Worm (Caenorhabditis elegans): ENCODE results near the gene Y57G11C.1130.

Y57G11C.1130 gene

DNA sequence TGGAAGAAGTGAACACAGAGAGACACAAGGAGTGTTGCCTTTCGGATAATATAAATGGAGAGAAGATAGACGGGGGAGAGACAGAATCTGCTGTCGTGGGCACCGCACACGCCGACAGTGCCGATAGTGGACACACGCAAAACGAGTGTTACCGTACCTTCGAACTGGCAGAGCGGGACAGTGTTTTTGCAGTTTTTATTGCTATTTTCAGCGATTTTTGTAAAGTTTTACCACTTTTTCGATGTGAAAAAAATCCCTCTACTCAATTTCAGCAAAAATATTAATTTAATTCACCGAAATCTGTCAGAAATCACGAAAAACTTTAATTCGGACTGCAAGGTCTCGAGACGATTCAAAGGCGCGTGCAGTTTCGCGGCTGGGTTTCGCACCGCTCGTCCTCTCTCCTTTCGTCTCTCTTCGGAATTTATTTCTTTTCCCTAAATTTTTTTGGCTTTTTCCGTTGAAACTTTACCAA lies 42.6 kb downstream of the Y57G11C.1130 start, which contains the start of gene sec-61.A (continued):
- peak; percentile 43 for TF ChIP-seq repo-1 (tag; optimal IDR thresholded peaks at IDR 0.05)
- no peak for TF ChIP-seq ceh-58 (GFP tag; IDR thresholded peaks at IDR 0.05)
- no peak for TF ChIP-seq hsf-1 (GFP tag; IDR thresholded peaks at IDR 0.05)
- TF ChIP-seq B0019.2 (GFP tag; conservative IDR thresholded peaks at IDR 0.05), result no peak
- TF ChIP-seq dpff-1 (tag; optimal IDR thresholded peaks at IDR 0.05), result no peak
- TF ChIP-seq dpl-1 (GFP tag; optimal IDR thresholded peaks at IDR 0.05), result peak; percentile 24
- TF ChIP-seq xnd-1 (tag; optimal IDR thresholded peaks at IDR 0.05), result peak; percentile 56
- peak; percentile 60 for TF ChIP-seq ceh-91 (GFP tag; IDR thresholded peaks at IDR 0.05)
- no peak for TF ChIP-seq rpc-1 (optimal IDR thresholded peaks at IDR 0.05)
- TF ChIP-seq rpc-1 (tag; optimal IDR thresholded peaks at IDR 0.05), result no peak
- no peak for TF ChIP-seq bed-2 (GFP tag; IDR thresholded peaks at IDR 0.05)
- no peak for TF ChIP-seq hrde-1 (tag; optimal IDR thresholded peaks at IDR 0.05; ENCODE audit: borderline replicate concordance)
- TF ChIP-seq ccch-3 (GFP tag; optimal IDR thresholded peaks at IDR 0.05), result no peak
- TF ChIP-seq F33H1.4 (GFP tag; IDR thresholded peaks at IDR 0.05), result peak; percentile 95
- TF ChIP-seq F23B12.7 (tag; optimal IDR thresholded peaks at IDR 0.05; ENCODE audit: insufficient read depth), result peak; percentile 75
- TF ChIP-seq Y95B8A.8 (GFP tag; IDR thresholded peaks at IDR 0.05), result no peak
- no peak for TF ChIP-seq ceh-40 (GFP tag; IDR thresholded peaks at IDR 0.05)
- peak; percentile 72; the same call in 1 of the 2 replicates for TF ChIP-seq ekl-4 (GFP tag; IDR thresholded peaks at IDR 0.05)
- no peak for TF ChIP-seq let-526 (GFP tag; IDR thresholded peaks at IDR 0.05)
- TF ChIP-seq lin-54 (GFP tag; optimal IDR thresholded peaks at IDR 0.05), result peak; percentile 70
- TF ChIP-seq nhr-80 (tag; optimal IDR thresholded peaks at IDR 0.05), result peak; percentile 89
- TF ChIP-seq egrh-3 (GFP tag; IDR thresholded peaks at IDR 0.05), result 0 out of 2 replicates have a peak, but pooled peaks have one; percentile 8
- TF ChIP-seq hmg-1.2 (GFP tag; IDR thresholded peaks at IDR 0.05), result peak; percentile 50
- TF ChIP-seq lag-1 (GFP tag; IDR thresholded peaks at IDR 0.05), result no peak
- TF ChIP-seq attf-6 (GFP tag; IDR thresholded peaks at IDR 0.05), result peak; percentile 89
- TF ChIP-seq C06A6.2 (GFP tag; conservative IDR thresholded peaks at IDR 0.05), result no peak
- no peak for TF ChIP-seq B0035.1 (tag; optimal IDR thresholded peaks at IDR 0.05)
- TF ChIP-seq attf-5 (GFP tag; optimal IDR thresholded peaks at IDR 0.05), result peak; percentile 74
- TF ChIP-seq dox-1 (GFP tag; IDR thresholded peaks at IDR 0.05), result peak; percentile 92
- no peak for TF ChIP-seq lsy-27 (tag; optimal IDR thresholded peaks at IDR 0.05; ENCODE audit: borderline replicate concordance, insufficient read depth)
- no peak for TF ChIP-seq chd-7 (tag; optimal IDR thresholded peaks at IDR 0.05)
- peak; percentile 13; the same call in 1 of the 2 replicates for TF ChIP-seq rcor-1 (GFP tag; IDR thresholded peaks at IDR 0.05)
- TF ChIP-seq ets-4 (GFP tag; optimal IDR thresholded peaks at IDR 0.05), result peak; percentile 54
- 0 out of 2 replicates have a peak, but pooled peaks have one; percentile 27 for TF ChIP-seq B0336.3 (GFP tag; IDR thresholded peaks at IDR 0.05)
- TF ChIP-seq F57C9.4 (tag; optimal IDR thresholded peaks at IDR 0.05), result no peak
- TF ChIP-seq mxl-1 (tag; optimal IDR thresholded peaks at IDR 0.05), result no peak
- no peak for TF ChIP-seq Y53F4B.3 (GFP tag; IDR thresholded peaks at IDR 0.05)
- TF ChIP-seq pha-4 (tag; optimal IDR thresholded peaks at IDR 0.05), result no peak
- no peak for TF ChIP-seq F57A8.1 (GFP tag; optimal IDR thresholded peaks at IDR 0.05)
- TF ChIP-seq ceh-79 (tag; optimal IDR thresholded peaks at IDR 0.05), result no peak
- TF ChIP-seq F37B4.10 (GFP tag; IDR thresholded peaks at IDR 0.05), result no peak
- TF ChIP-seq Y79H2A.3 (GFP tag; conservative IDR thresholded peaks at IDR 0.05), result no peak
- TF ChIP-seq mel-28 (tag; optimal IDR thresholded peaks at IDR 0.05; ENCODE audit: borderline replicate concordance), result no peak
- no peak for TF ChIP-seq F49E8.2 (tag; optimal IDR thresholded peaks at IDR 0.05; ENCODE audit: insufficient read depth)
- peak; percentile 46 for TF ChIP-seq madf-10 (tag; optimal IDR thresholded peaks at IDR 0.05)
- peak; percentile 64 for TF ChIP-seq madf-6 (GFP tag; IDR thresholded peaks at IDR 0.05)
- TF ChIP-seq F22D6.2 (tag; optimal IDR thresholded peaks at IDR 0.05), result no peak
- no peak for TF ChIP-seq F52B5.7 (tag; optimal IDR thresholded peaks at IDR 0.05)
- TF ChIP-seq ceh-100 (GFP tag; IDR thresholded peaks at IDR 0.05), result no peak

Measured in whole organism, young adult.